Fruit fly (Drosophila melanogaster): ENCODE measurements around the gene Smyd3.

Gene Smyd3

DNA sequence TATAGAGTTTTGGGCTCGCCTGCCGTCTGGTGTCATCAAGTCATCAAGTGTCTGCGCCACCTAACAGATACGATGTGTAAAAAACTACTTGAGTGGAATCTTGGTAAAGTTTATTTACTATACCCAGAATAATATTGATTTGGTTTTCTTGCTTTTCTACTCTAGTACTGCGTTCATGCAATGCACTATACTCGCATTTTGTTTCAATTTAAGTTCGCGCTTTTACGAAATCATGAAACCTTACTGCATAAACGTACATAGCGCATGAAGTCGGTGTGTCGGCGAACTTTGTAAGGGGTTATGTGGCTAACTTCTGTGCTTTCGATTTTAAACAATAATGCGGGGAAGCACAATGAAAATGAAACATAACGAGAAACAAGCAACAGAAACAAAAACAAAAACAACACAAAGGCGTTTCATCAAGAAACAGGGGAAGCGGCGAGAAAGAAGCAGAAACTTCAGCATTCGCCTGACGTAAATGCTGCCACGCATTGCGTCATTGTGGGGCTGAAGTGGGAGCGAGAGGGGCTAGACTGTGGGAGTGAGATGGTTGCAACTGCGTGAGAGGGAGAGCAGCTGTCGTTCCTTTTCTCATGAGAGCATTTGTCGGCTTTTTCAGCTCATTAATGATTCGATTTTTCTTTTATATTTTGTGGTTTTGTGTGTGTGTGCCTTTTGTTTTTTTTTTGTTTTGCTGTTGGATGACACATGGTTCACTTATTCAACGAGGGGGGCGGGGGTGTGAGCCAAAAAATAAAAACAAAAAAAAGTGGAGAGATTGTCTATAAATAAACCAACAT is 43.6 kb upstream of the Smyd3 start (continued):
- TF ChIP-seq CG11723 (GFP tag; optimal IDR thresholded peaks at IDR 0.05) (no peak), tup (GFP tag; optimal IDR thresholded peaks at IDR 0.05) (no peak), CG14860 (GFP tag; IDR thresholded peaks at IDR 0.05; ENCODE audit: partially characterized antibody) (no peak), Atf3 (GFP tag; optimal IDR thresholded peaks at IDR 0.05) (peak; percentile 36), Adf1 (GFP tag; IDR thresholded peaks at IDR 0.05) (peak; percentile 63), Rx (GFP tag; IDR thresholded peaks at IDR 0.05) (no peak), CG17802 (tag; optimal IDR thresholded peaks at IDR 0.05) (no peak), ab (GFP tag; optimal IDR thresholded peaks at IDR 0.05) (no peak), da (GFP tag; optimal IDR thresholded peaks at IDR 0.05) (no peak), kay (GFP tag; optimal IDR thresholded peaks at IDR 0.05) (peak; percentile 81), Stat92E (GFP tag; optimal IDR thresholded peaks at IDR 0.05) (no peak), CkIIα-i1 (GFP tag; IDR thresholded peaks at IDR 0.05) (no peak), CG12071 (GFP tag; optimal IDR thresholded peaks at IDR 0.05) (no peak), CG2202 (tag; optimal IDR thresholded peaks at IDR 0.05) (no peak), dpn (GFP tag; optimal IDR thresholded peaks at IDR 0.05) (no peak), Dp (GFP tag; optimal IDR thresholded peaks at IDR 0.05) (no peak), slou (GFP tag; optimal IDR thresholded peaks at IDR 0.05) (no peak), D19A (tag; optimal IDR thresholded peaks at IDR 0.05) (no peak), sr (GFP tag; IDR thresholded peaks at IDR 0.05) (peak; percentile 65; the same call in 1 of the 3 replicates), CG32532 (GFP tag; IDR thresholded peaks at IDR 0.05) (peak; percentile 34; the same call in 1 of the 2 replicates), cg (GFP tag; optimal IDR thresholded peaks at IDR 0.05) (peak; percentile 46), CG2678 (tag; optimal IDR thresholded peaks at IDR 0.05) (no peak), CG12391 (tag; optimal IDR thresholded peaks at IDR 0.05) (no peak), CG30431 (GFP tag; optimal IDR thresholded peaks at IDR 0.05) (no peak), Doc2 (GFP tag; IDR thresholded peaks at IDR 0.05) (no peak), h (optimal IDR thresholded peaks at IDR 0.05) (no peak), CG3163 (GFP tag; optimal IDR thresholded peaks at IDR 0.05) (peak; percentile 32), CG11093 (GFP tag; IDR thresholded peaks at IDR 0.05) (no peak), chinmo (GFP tag; IDR thresholded peaks at IDR 0.05; ENCODE audit: partially characterized antibody) (peak; percentile 93; the same call in 3 of the 4 replicates), CG12769 (tag; optimal IDR thresholded peaks at IDR 0.05) (peak; percentile 55), tio (GFP tag; optimal IDR thresholded peaks at IDR 0.05) (no peak), z (GFP tag; IDR thresholded peaks at IDR 0.05) (peak; percentile 51; the same call in 1 of the 3 replicates), CG6175 (GFP tag; IDR thresholded peaks at IDR 0.05) (peak; percentile 84; the same call in 2 of the 3 replicates), Antp (GFP tag; optimal IDR thresholded peaks at IDR 0.05) (no peak), sna (GFP tag; IDR thresholded peaks at IDR 0.05; ENCODE audit: partially characterized antibody) (no peak; the same call in 1 of the 2 replicates), Meics (GFP tag; optimal IDR thresholded peaks at IDR 0.05) (no peak), HLHmδ (GFP tag; optimal IDR thresholded peaks at IDR 0.05) (peak; percentile 19), Atf-2 (GFP tag; optimal IDR thresholded peaks at IDR 0.05) (no peak), nom (GFP tag; optimal IDR thresholded peaks at IDR 0.05) (peak; percentile 46), ttk (GFP tag; IDR thresholded peaks at IDR 0.05) (no peak), Dref (GFP tag; IDR thresholded peaks at IDR 0.05) (no peak), CG13287 (GFP tag; IDR thresholded peaks at IDR 0.05; ENCODE audit: partially characterized antibody) (peak; percentile 41; the same call in 1 of the 2 replicates), danr (GFP tag; IDR thresholded peaks at IDR 0.05) (no peak), eve (GFP tag; optimal IDR thresholded peaks at IDR 0.05) (peak in 1 of 2 experiments; percentile 52), Jarid2 (GFP tag; optimal IDR thresholded peaks at IDR 0.05) (no peak)
